In genomic region chr2L:4930541-4930940, dm6 we compare ENCODE assay signal across 1 fruit fly cellular context.
TF ChIP-seq lines count a peak whose summit lies in the region.

No protein-coding gene starts in this region.

TF ChIP-seq in whole organism, embryonic, 481 proteins besides CTCF, POLR2A, EP300 and RAD21 (continued from another document):
- TF ChIP-seq CG13123 (GFP tag; optimal IDR thresholded peaks at IDR 0.05; lab: Kevin White, UChicago) = no peak
- no peak for TF ChIP-seq CG6689 (GFP tag; IDR thresholded peaks at IDR 0.05; lab: Robert Waterston, UW)
- TF ChIP-seq zfh2 (GFP tag; optimal IDR thresholded peaks at IDR 0.05; lab: Kevin White, UChicago) = no peak
- no peak for TF ChIP-seq chif (GFP tag; optimal IDR thresholded peaks at IDR 0.05; lab: Kevin White, UChicago)
- TF ChIP-seq CG3281 (GFP tag; optimal IDR thresholded peaks at IDR 0.05; lab: Kevin White, UChicago) = peak; percentile 28
- TF ChIP-seq Dek (tag; optimal IDR thresholded peaks at IDR 0.05; lab: Kevin White, UChicago) = no peak
- TF ChIP-seq ems (GFP tag; optimal IDR thresholded peaks at IDR 0.05; lab: Kevin White, UChicago) = no peak
- TF ChIP-seq eyg (GFP tag; optimal IDR thresholded peaks at IDR 0.05; lab: Kevin White, UChicago) = no peak
- TF ChIP-seq ac (GFP tag; optimal IDR thresholded peaks at IDR 0.05; lab: Kevin White, UChicago) = no peak
- TF ChIP-seq salm (tag; optimal IDR thresholded peaks at IDR 0.05; lab: Kevin White, UChicago) = no peak
- no peak for TF ChIP-seq pita (GFP tag; optimal IDR thresholded peaks at IDR 0.05; lab: Kevin White, UChicago)
- TF ChIP-seq jigr1 (GFP tag; IDR thresholded peaks at IDR 0.05; lab: Robert Waterston, UW) = no peak
- no peak for TF ChIP-seq CHES-1-like (GFP tag; optimal IDR thresholded peaks at IDR 0.05; lab: Kevin White, UChicago)
- no peak for TF ChIP-seq H15 (GFP tag; IDR thresholded peaks at IDR 0.05; lab: Robert Waterston, UW)
- TF ChIP-seq CG10274 (GFP tag; optimal IDR thresholded peaks at IDR 0.05; lab: Kevin White, UChicago) = no peak
- peak; percentile 41 for TF ChIP-seq unpg (GFP tag; optimal IDR thresholded peaks at IDR 0.05; lab: Kevin White, UChicago)
- TF ChIP-seq jing (GFP tag; optimal IDR thresholded peaks at IDR 0.05; lab: Kevin White, UChicago) = no peak
- no peak for TF ChIP-seq hth (optimal IDR thresholded peaks at IDR 0.05; lab: Kevin White, UChicago)
- no peak for TF ChIP-seq vvl (GFP tag; IDR thresholded peaks at IDR 0.05; lab: Robert Waterston, UW)
- no peak for TF ChIP-seq CG8765 (GFP tag; IDR thresholded peaks at IDR 0.05; lab: Robert Waterston, UW)
- TF ChIP-seq bbx (GFP tag; IDR thresholded peaks at IDR 0.05; lab: Robert Waterston, UW; ENCODE audit: partially characterized antibody) = no peak
- TF ChIP-seq CG7357 (GFP tag; IDR thresholded peaks at IDR 0.05; lab: Robert Waterston, UW) = no peak
- no peak for TF ChIP-seq CG31388 (GFP tag; optimal IDR thresholded peaks at IDR 0.05; lab: Kevin White, UChicago)
- no peak for TF ChIP-seq hkb (optimal IDR thresholded peaks at IDR 0.05; lab: Kevin White, UChicago)
- 0 out of 2 replicates have a peak, but pooled peaks have one; percentile 13 for TF ChIP-seq hkb (GFP tag; IDR thresholded peaks at IDR 0.05; lab: Robert Waterston, UW)
- TF ChIP-seq dmrt99B (tag; optimal IDR thresholded peaks at IDR 0.05; lab: Kevin White, UChicago) = peak; percentile 11
- no peak for TF ChIP-seq cato (GFP tag; optimal IDR thresholded peaks at IDR 0.05; lab: Kevin White, UChicago; ENCODE audit: borderline replicate concordance)
- no peak for TF ChIP-seq Lim3 (GFP tag; IDR thresholded peaks at IDR 0.05; lab: Robert Waterston, UW)
- TF ChIP-seq luna (GFP tag; optimal IDR thresholded peaks at IDR 0.05; lab: Kevin White, UChicago) = no peak
- no peak for TF ChIP-seq CG3163 (GFP tag; optimal IDR thresholded peaks at IDR 0.05; lab: Kevin White, UChicago)
- no peak for TF ChIP-seq ttk (GFP tag; IDR thresholded peaks at IDR 0.05; lab: Robert Waterston, UW)
- TF ChIP-seq insv (GFP tag; optimal IDR thresholded peaks at IDR 0.05; lab: Kevin White, UChicago) = no peak
- TF ChIP-seq tna (GFP tag; IDR thresholded peaks at IDR 0.05; lab: Robert Waterston, UW; ENCODE audit: partially characterized antibody) = no peak
- no peak for TF ChIP-seq pb (GFP tag; optimal IDR thresholded peaks at IDR 0.05; lab: Kevin White, UChicago)
- no peak for TF ChIP-seq gsb-n (tag; optimal IDR thresholded peaks at IDR 0.05; lab: Kevin White, UChicago)
- 0 out of 2 replicates have a peak, but pooled peaks have one; percentile 8 for TF ChIP-seq CG10366 (GFP tag; IDR thresholded peaks at IDR 0.05; lab: Robert Waterston, UW)
TF ChIP-seq in whole organism, embryonic: peak in this region for 28.
